Worm (Caenorhabditis elegans) whole organism, L2 larva: ENCODE results near the gene Y45F3A.8.

ENCODE experiments used
- C34F6.9 ChIP-seq: fragments of 150-350 bp; optimal IDR thresholded peaks from 2 replicates; lab custom pipeline; 2014; ENCODE audit warnings: missing biosample characterization, missing genetic modification characterization
- F13H6.1 ChIP-seq: sonication (generic microtip); optimal IDR thresholded peaks from 2 replicates; lab custom pipeline; 2016; ENCODE audit warnings: missing genetic modification characterization, missing compliant biosample characterization
- Y55F3AM.14 ChIP-seq: fragments of 200-800 bp; sonication (Bioruptor generic); optimal IDR thresholded peaks from 2 replicates; lab custom pipeline; 2018; ENCODE audit warnings: mild to moderate bottlenecking, missing genetic modification characterization, missing compliant biosample characterization
- alr-1 ChIP-seq: fragments of 150-350 bp; optimal IDR thresholded peaks from 2 replicates; lab custom pipeline; 2014; ENCODE audit warnings: missing biosample characterization, missing genetic modification characterization
- aly-2 ChIP-seq: fragments of 150-350 bp; optimal IDR thresholded peaks from 2 replicates; lab custom pipeline; 2014; ENCODE audit warnings: missing biosample characterization, missing genetic modification characterization
- ama-1 ChIP-seq: fragments of 150-350 bp; optimal IDR thresholded peaks from 2 replicates; lab custom pipeline; 2018; ENCODE audit warnings: inconsistent platforms
- blmp-1 ChIP-seq: sonication (generic microtip); optimal IDR thresholded peaks from 2 replicates; lab custom pipeline; 2017; ENCODE audit warnings: missing genetic modification characterization, mild to moderate bottlenecking, missing compliant biosample characterization, antibody characterized with exemption, moderate library complexity; ENCODE audit not compliant: insufficient read depth
- ceh-16 ChIP-seq: fragments of 150-350 bp; optimal IDR thresholded peaks from 2 replicates; lab custom pipeline; 2014; ENCODE audit warnings: missing biosample characterization, missing genetic modification characterization
- ceh-82 ChIP-seq: fragments of 150-350 bp; optimal IDR thresholded peaks from 2 replicates; lab custom pipeline; 2014; ENCODE audit warnings: missing biosample characterization, missing genetic modification characterization
- crh-2 ChIP-seq: sonication (generic microtip); optimal IDR thresholded peaks from 2 replicates; lab custom pipeline; 2017; ENCODE audit warnings: missing biosample characterization, missing genetic modification characterization
- dmd-4 ChIP-seq: sonication (generic microtip); optimal IDR thresholded peaks from 2 replicates; lab custom pipeline; 2017; ENCODE audit warnings: missing biosample characterization, missing genetic modification characterization
- egl-27 ChIP-seq: sonication (generic microtip); optimal IDR thresholded peaks from 3 replicates; lab custom pipeline; 2017; ENCODE audit warnings: missing biosample characterization, missing genetic modification reagents, missing genetic modification characterization
- elt-1 ChIP-seq: fragments of 150-350 bp; optimal IDR thresholded peaks from 2 replicates; lab custom pipeline; 2014; ENCODE audit warnings: missing biosample characterization, missing genetic modification characterization
- elt-3 ChIP-seq: sonication (generic microtip); optimal IDR thresholded peaks from 2 replicates; lab custom pipeline; 2017; ENCODE audit warnings: missing biosample characterization, missing genetic modification characterization
- fos-1 ChIP-seq: fragments of 150-350 bp; optimal IDR thresholded peaks from 2 replicates; lab custom pipeline; 2014; ENCODE audit warnings: missing biosample characterization, missing genetic modification characterization
- gmeb-1 ChIP-seq: fragments of 150-350 bp; optimal IDR thresholded peaks from 2 replicates; lab custom pipeline; 2014; ENCODE audit warnings: missing biosample characterization, missing genetic modification characterization
- lin-11 ChIP-seq: fragments of 150-350 bp; sonication (generic microtip); optimal IDR thresholded peaks from 2 replicates; lab custom pipeline; 2014; ENCODE audit warnings: missing biosample characterization, missing genetic modification characterization, inconsistent platforms, mixed read lengths
- lin-13 ChIP-seq: fragments of 150-350 bp; optimal IDR thresholded peaks from 2 replicates; lab custom pipeline; 2014; ENCODE audit warnings: missing biosample characterization, missing genetic modification reagents, missing genetic modification characterization
- lin-39 ChIP-seq: fragments of 150-350 bp; optimal IDR thresholded peaks from 2 replicates; lab custom pipeline; 2014; ENCODE audit warnings: missing biosample characterization, missing genetic modification reagents, missing genetic modification characterization
- lsy-2 ChIP-seq, 2 experiments: fragments of 150-350 bp in 1 of 2; sonication (generic microtip) in 1 of 2; optimal IDR thresholded peaks; 2 replicates each; lab custom pipeline; 2014 to 2017; ENCODE audit warnings: missing biosample characterization in 2 of 2, missing genetic modification characterization in 2 of 2
- mab-5 ChIP-seq: fragments of 150-350 bp; optimal IDR thresholded peaks from 2 replicates; lab custom pipeline; 2014; ENCODE audit warnings: missing biosample characterization, missing genetic modification characterization
- mbf-1 ChIP-seq: sonication (generic microtip); optimal IDR thresholded peaks from 2 replicates; lab custom pipeline; 2017; ENCODE audit warnings: missing biosample characterization, missing genetic modification characterization
- nhr-10 ChIP-seq: sonication (generic microtip); optimal IDR thresholded peaks from 2 replicates; lab custom pipeline; 2017; ENCODE audit warnings: missing biosample characterization, missing genetic modification characterization
- nhr-12 ChIP-seq: fragments of 150-350 bp; optimal IDR thresholded peaks from 2 replicates; lab custom pipeline; 2014; ENCODE audit warnings: missing biosample characterization, missing genetic modification characterization
- nhr-129 ChIP-seq: fragments of 150-350 bp; optimal IDR thresholded peaks from 2 replicates; lab custom pipeline; 2014; ENCODE audit warnings: missing biosample characterization, missing genetic modification characterization
- nhr-21 ChIP-seq: fragments of 150-350 bp; optimal IDR thresholded peaks from 2 replicates; lab custom pipeline; 2014; ENCODE audit warnings: missing biosample characterization, missing genetic modification characterization
- nhr-237 ChIP-seq: fragments of 150-350 bp; optimal IDR thresholded peaks from 2 replicates; lab custom pipeline; 2014; ENCODE audit warnings: missing biosample characterization, missing genetic modification characterization
- nhr-25 ChIP-seq: fragments of 150-350 bp; sonication (generic microtip); optimal IDR thresholded peaks from 3 replicates; lab custom pipeline; 2014; ENCODE audit warnings: missing biosample characterization, missing genetic modification characterization
- nhr-6 ChIP-seq: fragments of 150-350 bp; optimal IDR thresholded peaks from 2 replicates; lab custom pipeline; 2014; ENCODE audit warnings: missing biosample characterization, missing genetic modification characterization
- nhr-77 ChIP-seq: fragments of 150-350 bp; optimal IDR thresholded peaks from 2 replicates; lab custom pipeline; 2014; ENCODE audit warnings: missing biosample characterization, missing genetic modification characterization
- peb-1 ChIP-seq: fragments of 150-350 bp; optimal IDR thresholded peaks from 2 replicates; lab custom pipeline; 2014; ENCODE audit warnings: missing biosample characterization, missing genetic modification characterization
- sma-3 ChIP-seq: sonication (generic microtip); optimal IDR thresholded peaks from 2 replicates; lab custom pipeline; 2016; ENCODE audit warnings: missing genetic modification reagents, missing genetic modification characterization, missing compliant biosample characterization
- sma-9 ChIP-seq, 2 experiments: fragments of 150-350 bp in 1 of 2; sonication (generic microtip) in 1 of 2; optimal IDR thresholded peaks; 2 replicates each; lab custom pipeline; 2014 to 2016; ENCODE audit warnings: missing genetic modification characterization in 2 of 2, mild to moderate bottlenecking in 1 of 2, missing biosample characterization in 1 of 2, missing compliant biosample characterization in 1 of 2, missing genetic modification reagents in 1 of 2, moderate library complexity in 1 of 2
- snpc-4 ChIP-seq: fragments of 150-350 bp; optimal IDR thresholded peaks from 2 replicates; lab custom pipeline; 2014; ENCODE audit warnings: missing biosample characterization, missing genetic modification characterization
- unc-39 ChIP-seq: fragments of 150-350 bp; optimal IDR thresholded peaks from 2 replicates; lab custom pipeline; 2014; ENCODE audit warnings: missing biosample characterization, missing genetic modification characterization
- unc-55 ChIP-seq: fragments of 150-350 bp; sonication (generic microtip); optimal IDR thresholded peaks from 3 replicates; lab custom pipeline; 2014; ENCODE audit warnings: missing biosample characterization, missing genetic modification reagents, missing genetic modification characterization
- unc-62 ChIP-seq: fragments of 150-350 bp; optimal IDR thresholded peaks from 2 replicates; lab custom pipeline; 2014; ENCODE audit warnings: missing biosample characterization, missing genetic modification reagents, missing genetic modification characterization
- ztf-1 ChIP-seq: fragments of 200-800 bp; sonication (Bioruptor generic); conservative IDR thresholded peaks from 2 replicates; pipeline ENCODE4 v1.3.6; 2022; ENCODE audit warnings: missing genetic modification characterization, missing compliant biosample characterization
- ztf-11 ChIP-seq: sonication (generic microtip); optimal IDR thresholded peaks from 2 replicates; lab custom pipeline; 2017; ENCODE audit warnings: missing biosample characterization, missing genetic modification characterization

The Y45F3A.8 gene

DNA sequence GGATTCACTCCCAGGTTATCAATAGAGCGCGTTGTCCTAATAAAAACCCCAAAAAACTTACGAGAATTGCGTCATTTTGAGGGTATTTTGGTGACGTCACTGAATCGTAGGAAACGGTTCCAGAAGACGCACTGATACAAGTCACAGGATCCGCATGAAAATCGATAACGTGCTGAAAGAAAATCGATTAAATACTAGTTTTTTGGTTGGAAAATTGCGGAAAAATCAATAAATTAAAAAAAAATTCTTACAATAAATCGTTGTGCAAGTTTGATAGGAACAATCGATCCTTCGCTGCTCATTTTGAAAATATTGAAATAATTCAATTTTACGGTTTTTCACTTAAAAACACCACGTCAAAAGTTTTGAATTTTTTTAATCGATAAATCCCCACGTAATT lies 10.6 kb upstream of the Y45F3A.8 start, which contains the start of gene Y39A1A.2:
Gene Y39A1A.2, minus strand, starts transcription at position 319 of the 400 bp plus-strand sequence.
- TF ChIP-seq unc-62 (GFP tag; lab: Kevin White, UChicago): no peak
- TF ChIP-seq dmd-4 (tag; lab: Kevin White, UChicago): no peak
- no peak for TF ChIP-seq lsy-2 (tag; optimal IDR thresholded peaks at IDR 0.05; lab: Kevin White, UChicago)
- TF ChIP-seq ztf-11: no peak
- no peak for TF ChIP-seq nhr-129 (tag; lab: Kevin White, UChicago)
- TF ChIP-seq unc-39 (tag; lab: Kevin White, UChicago): no peak
- TF ChIP-seq nhr-25: no peak
- TF ChIP-seq nhr-237 (tag; lab: Kevin White, UChicago): no peak
- TF ChIP-seq ama-1 (lab: Kevin White, UChicago): no peak
- no peak for TF ChIP-seq ceh-16 (tag; lab: Kevin White, UChicago)
- TF ChIP-seq lin-13 (GFP tag; lab: Kevin White, UChicago): no peak

DNA sequence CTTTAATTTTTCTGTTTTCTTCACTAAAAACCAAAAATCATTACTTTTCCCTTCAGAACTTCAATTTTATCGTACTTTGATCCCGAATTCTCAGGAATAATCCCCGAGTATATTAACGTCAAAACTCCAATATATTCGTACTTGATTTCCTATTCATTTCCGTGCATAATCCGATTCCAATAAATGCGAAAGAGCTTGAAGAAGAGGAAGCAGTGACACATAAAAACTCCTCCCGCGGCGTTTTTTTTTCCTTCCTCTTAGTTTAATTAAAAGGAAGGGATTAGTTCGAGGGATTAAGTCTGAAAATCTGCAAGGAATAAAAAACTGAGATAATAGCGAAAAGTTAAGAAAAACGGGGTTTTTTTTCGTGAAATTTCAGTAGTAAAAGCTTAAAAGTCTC lies 8.3 kb upstream of the Y45F3A.8 start:
- peak; percentile 12 for TF ChIP-seq sma-9 (GFP tag; optimal IDR thresholded peaks at IDR 0.05; lab: Kevin White, UChicago)
- no peak for TF ChIP-seq sma-9 (tag; optimal IDR thresholded peaks at IDR 0.05; lab: Kevin White, UChicago)
- TF ChIP-seq gmeb-1 (tag; lab: Kevin White, UChicago): no peak
- TF ChIP-seq, all 48 proteins: peak for 1

DNA sequence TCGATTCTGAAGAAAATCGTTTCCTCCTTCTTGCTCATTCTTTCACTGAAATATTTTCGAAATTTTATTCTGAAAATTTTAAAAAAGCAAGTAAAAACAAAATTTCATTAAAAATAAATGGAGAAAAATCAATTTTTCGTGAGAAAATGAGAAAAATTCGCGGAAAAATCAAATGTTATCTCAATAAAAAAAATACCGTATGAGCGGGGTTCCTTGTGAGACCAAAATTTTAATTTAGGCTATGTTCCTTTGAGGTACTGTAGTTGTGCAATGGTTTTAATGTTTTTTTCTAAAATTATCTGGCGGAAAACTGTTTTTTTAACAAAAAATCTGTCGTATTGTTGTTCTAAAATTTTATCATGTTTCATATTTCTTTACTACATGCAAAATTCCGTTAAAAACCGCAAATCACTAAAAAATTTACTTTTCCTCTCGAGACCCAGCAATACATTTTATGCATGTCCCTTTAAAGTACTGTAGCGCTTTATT lies 7.6 kb upstream of the Y45F3A.8 start, which contains the start of gene epg-6:
Gene epg-6, minus strand, starts transcription at position 51 of the 489 bp plus-strand sequence.
- no peak for TF ChIP-seq blmp-1 (tag; lab: Kevin White, UChicago)
- no peak for TF ChIP-seq aly-2 (tag; lab: Kevin White, UChicago)
- no peak for TF ChIP-seq nhr-12 (tag; lab: Kevin White, UChicago)
- TF ChIP-seq nhr-10: no peak
- no peak for TF ChIP-seq dmd-4 (tag; lab: Kevin White, UChicago)
- TF ChIP-seq lin-13 (GFP tag; lab: Kevin White, UChicago): no peak
- no peak for TF ChIP-seq nhr-21 (tag; lab: Kevin White, UChicago)
- no peak for TF ChIP-seq nhr-77 (tag; lab: Kevin White, UChicago)
- TF ChIP-seq C34F6.9: no peak
- no peak for TF ChIP-seq ztf-11
- no peak for TF ChIP-seq nhr-129 (tag; lab: Kevin White, UChicago)
- no peak for TF ChIP-seq lsy-2 (tag; optimal IDR thresholded peaks at IDR 0.05; lab: Kevin White, UChicago)
- no peak for TF ChIP-seq unc-39 (tag; lab: Kevin White, UChicago)
- no peak for TF ChIP-seq ztf-1 (GFP tag; lab: Robert Waterston, UW)
- TF ChIP-seq egl-27 (tag; lab: Kevin White, UChicago): no peak
- no peak for TF ChIP-seq Y55F3AM.14
- TF ChIP-seq peb-1 (tag; lab: Kevin White, UChicago): no peak
- TF ChIP-seq fos-1 (tag; lab: Kevin White, UChicago): no peak

DNA sequence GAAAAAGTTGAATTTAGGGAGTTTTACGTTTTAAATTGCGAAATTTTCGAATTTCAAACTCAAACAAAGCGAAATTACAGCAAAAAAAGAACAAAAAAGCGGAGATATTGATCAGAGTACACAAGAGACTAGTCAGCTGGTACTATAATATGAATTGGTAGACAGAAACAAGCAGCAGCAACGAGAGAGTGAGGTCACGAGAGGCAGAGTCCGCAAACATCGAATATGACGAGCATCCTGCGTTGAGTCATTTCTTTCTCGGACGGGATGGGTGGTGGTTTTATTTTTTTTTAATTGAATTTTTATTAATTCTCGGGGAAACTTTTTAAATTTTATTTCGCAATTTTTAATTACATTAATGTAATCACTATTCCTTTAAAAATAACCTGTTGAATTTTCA lies 7.1 kb upstream of the Y45F3A.8 start:
- TF ChIP-seq lin-39 (tag; lab: Kevin White, UChicago) (no peak), unc-39 (tag; lab: Kevin White, UChicago) (no peak), ceh-16 (tag; lab: Kevin White, UChicago) (peak; percentile 27), nhr-237 (tag; lab: Kevin White, UChicago) (no peak), Y55F3AM.14 (no peak), ama-1 (lab: Kevin White, UChicago) (peak; percentile 17), lin-11 (peak; percentile 50), alr-1 (tag; lab: Kevin White, UChicago) (no peak), blmp-1 (tag; lab: Kevin White, UChicago) (peak; percentile 1), nhr-12 (tag; lab: Kevin White, UChicago) (no peak), elt-3 (tag; lab: Kevin White, UChicago) (no peak), egl-27 (tag; lab: Kevin White, UChicago) (peak; percentile 49), C34F6.9 (peak; percentile 88), nhr-10 (no peak), mab-5 (tag; lab: Kevin White, UChicago) (peak; percentile 8), nhr-6 (tag; lab: Kevin White, UChicago) (peak; percentile 30), unc-55 (GFP tag; lab: Kevin White, UChicago) (peak; percentile 67), gmeb-1 (tag; lab: Kevin White, UChicago) (peak; percentile 74), sma-3 (GFP tag; lab: Kevin White, UChicago) (peak; percentile 31), mbf-1 (tag; lab: Kevin White, UChicago) (no peak), nhr-21 (tag; lab: Kevin White, UChicago) (peak; percentile 10), lsy-2 (tag; optimal IDR thresholded peaks at IDR 0.05; lab: Kevin White, UChicago) (peak; percentile 49 to 85), elt-1 (tag; lab: Kevin White, UChicago) (no peak), ztf-11 (no peak), nhr-129 (tag; lab: Kevin White, UChicago) (peak; percentile 79), sma-9 (GFP tag; optimal IDR thresholded peaks at IDR 0.05; lab: Kevin White, UChicago) (no peak), sma-9 (tag; optimal IDR thresholded peaks at IDR 0.05; lab: Kevin White, UChicago) (no peak), nhr-25 (peak; percentile 75), aly-2 (tag; lab: Kevin White, UChicago) (no peak), fos-1 (tag; lab: Kevin White, UChicago) (peak; percentile 98), crh-2 (tag; lab: Kevin White, UChicago) (peak; percentile 78), lin-13 (GFP tag; lab: Kevin White, UChicago) (peak; percentile 46), snpc-4 (peak; percentile 23), F13H6.1 (tag; lab: Kevin White, UChicago) (peak; percentile 69), ceh-82 (tag; lab: Kevin White, UChicago) (no peak)
